Worm (Caenorhabditis elegans) whole organism, young adult: ENCODE data around the gene acp-1.

Source experiments
- C06A6.2 ChIP-seq: fragments of 200-800 bp; sonication (Bioruptor generic); conservative IDR thresholded peaks from 2 replicates; pipeline ENCODE4 v1.3.6; 2022; ENCODE audit warnings: missing genetic modification characterization, missing compliant biosample characterization
- C17E4.6 ChIP-seq: fragments of 200-800 bp; sonication (Bioruptor generic); IDR thresholded peaks from 2 replicates; pipeline ENCODE4 v1.3.6; 2022; ENCODE audit warnings: missing genetic modification reagents, missing genetic modification characterization, missing compliant biosample characterization
- F10E7.11 ChIP-seq: sonication (generic microtip); optimal IDR thresholded peaks from 2 replicates; lab custom pipeline; 2017; ENCODE audit warnings: mild to moderate bottlenecking, missing genetic modification characterization, moderate library complexity, missing compliant biosample characterization
- F33H1.4 ChIP-seq: fragments of 200-800 bp; sonication (Bioruptor generic); IDR thresholded peaks from 2 replicates; pipeline ENCODE4 v1.3.6; 2022; ENCODE audit warnings: missing genetic modification reagents, missing genetic modification characterization, missing compliant biosample characterization
- T07F8.4 ChIP-seq: sonication (generic microtip); optimal IDR thresholded peaks from 2 replicates; lab custom pipeline; 2016; ENCODE audit warnings: mild to moderate bottlenecking, missing genetic modification characterization, moderate library complexity, missing compliant biosample characterization
- Y53F4B.3 ChIP-seq: fragments of 200-800 bp; sonication (Bioruptor generic); IDR thresholded peaks from 2 replicates; pipeline ENCODE4 v1.3.6; 2022; ENCODE audit warnings: missing genetic modification reagents, missing genetic modification characterization, missing compliant biosample characterization
- Y53G8AR.9 ChIP-seq: fragments of 200-800 bp; sonication (Bioruptor generic); conservative IDR thresholded peaks from 2 replicates; pipeline ENCODE4 v1.3.6; 2022; ENCODE audit warnings: missing genetic modification reagents, missing genetic modification characterization, missing compliant biosample characterization
- Y56A3A.18 ChIP-seq: fragments of 200-800 bp; sonication (Bioruptor generic); IDR thresholded peaks from 2 replicates; pipeline ENCODE4 v1.3.6; 2022; ENCODE audit warnings: missing genetic modification reagents, missing genetic modification characterization, missing compliant biosample characterization
- Y95B8A.8 ChIP-seq: fragments of 200-800 bp; sonication (Bioruptor generic); IDR thresholded peaks from 2 replicates; pipeline ENCODE4 v1.3.6; 2022; ENCODE audit warnings: missing genetic modification reagents, missing genetic modification characterization, missing compliant biosample characterization
- aptf-3 ChIP-seq: fragments of 200-800 bp; sonication (Bioruptor generic); IDR thresholded peaks from 2 replicates; pipeline ENCODE4 v1.3.6; 2022; ENCODE audit warnings: missing genetic modification characterization, missing compliant biosample characterization
- athp-1 ChIP-seq: sonication (generic microtip); optimal IDR thresholded peaks from 2 replicates; lab custom pipeline; 2017; ENCODE audit warnings: mild to moderate bottlenecking, missing genetic modification characterization, missing compliant biosample characterization
- attf-3 ChIP-seq: fragments of 200-800 bp; sonication (Bioruptor generic); conservative IDR thresholded peaks from 2 replicates; pipeline ENCODE4 v1.3.6; 2022; ENCODE audit warnings: missing genetic modification reagents, missing genetic modification characterization, missing compliant biosample characterization
- ccch-3 ChIP-seq: fragments of 200-800 bp; sonication (Bioruptor generic); optimal IDR thresholded peaks from 2 replicates; lab custom pipeline; 2018; ENCODE audit warnings: mild to moderate bottlenecking, missing genetic modification characterization, missing compliant biosample characterization
- cebp-1 ChIP-seq, 2 experiments: fragments of 200-800 bp in 1 of 2; sonication (Bioruptor generic) in 1 of 2; sonication (generic microtip) in 1 of 2; IDR thresholded peaks in 1 of 2; optimal IDR thresholded peaks in 1 of 2; 2 replicates each; pipeline versions ENCODE4 v1.3.6 to Lab custom; 2017 to 2022; ENCODE audit warnings: missing compliant biosample characterization in 2 of 2, missing genetic modification characterization in 2 of 2, mild to moderate bottlenecking in 1 of 2, missing genetic modification reagents in 1 of 2, moderate library complexity in 1 of 2
- cebp-2 ChIP-seq: fragments of 200-800 bp; sonication (Bioruptor generic); IDR thresholded peaks from 2 replicates; pipeline ENCODE4 v1.3.6; 2022; ENCODE audit warnings: missing genetic modification characterization, missing compliant biosample characterization
- ceh-100 ChIP-seq: fragments of 200-800 bp; sonication (Bioruptor generic); IDR thresholded peaks from 2 replicates; pipeline ENCODE4 v1.3.6; 2022; ENCODE audit warnings: missing genetic modification reagents, missing genetic modification characterization, missing compliant biosample characterization
- chd-7 ChIP-seq: sonication (generic microtip); optimal IDR thresholded peaks from 2 replicates; lab custom pipeline; 2016; ENCODE audit warnings: mild to moderate bottlenecking, missing genetic modification characterization, moderate library complexity, missing compliant biosample characterization
- dpff-1 ChIP-seq: sonication (generic microtip); optimal IDR thresholded peaks from 2 replicates; lab custom pipeline; 2017; ENCODE audit warnings: mild to moderate bottlenecking, missing genetic modification characterization, missing compliant biosample characterization
- egl-44 ChIP-seq: fragments of 200-800 bp; sonication (Bioruptor generic); IDR thresholded peaks from 2 replicates; pipeline ENCODE4 v1.3.6; 2022; ENCODE audit warnings: missing genetic modification reagents, missing genetic modification characterization, missing compliant biosample characterization
- ekl-4 ChIP-seq: fragments of 200-800 bp; sonication (Bioruptor generic); IDR thresholded peaks from 2 replicates; pipeline ENCODE4 v1.3.6; 2022; ENCODE audit warnings: missing genetic modification reagents, missing genetic modification characterization, missing compliant biosample characterization
- hlh-12 ChIP-seq: sonication (generic microtip); optimal IDR thresholded peaks from 2 replicates; lab custom pipeline; 2016; ENCODE audit warnings: missing genetic modification characterization, missing compliant biosample characterization
- let-526 ChIP-seq: fragments of 200-800 bp; sonication (Bioruptor generic); IDR thresholded peaks from 2 replicates; pipeline ENCODE4 v1.3.6; 2022; ENCODE audit warnings: missing genetic modification reagents, missing genetic modification characterization, missing compliant biosample characterization
- lin-26 ChIP-seq: fragments of 200-800 bp; sonication (Bioruptor generic); IDR thresholded peaks from 2 replicates; pipeline ENCODE4 v1.3.6; 2022; ENCODE audit warnings: missing genetic modification reagents, missing genetic modification characterization, missing compliant biosample characterization
- madf-3 ChIP-seq: fragments of 200-800 bp; sonication (Bioruptor generic); IDR thresholded peaks from 2 replicates; pipeline ENCODE4 v1.3.6; 2022; ENCODE audit warnings: missing genetic modification reagents, missing genetic modification characterization, missing compliant biosample characterization
- mcd-1 ChIP-seq: fragments of 200-800 bp; sonication (Bioruptor generic); IDR thresholded peaks from 2 replicates; pipeline ENCODE4 v1.3.6; 2022; ENCODE audit warnings: missing genetic modification reagents, missing genetic modification characterization, missing compliant biosample characterization
- mxl-1 ChIP-seq: sonication (generic microtip); optimal IDR thresholded peaks from 2 replicates; lab custom pipeline; 2016; ENCODE audit warnings: missing genetic modification characterization, missing compliant biosample characterization
- nhr-27 ChIP-seq: fragments of 200-800 bp; sonication (Bioruptor generic); optimal IDR thresholded peaks from 2 replicates; lab custom pipeline; 2018; ENCODE audit warnings: mild to moderate bottlenecking, missing genetic modification characterization, moderate library complexity, missing compliant biosample characterization
- pbrm-1 ChIP-seq: fragments of 200-800 bp; sonication (Bioruptor generic); IDR thresholded peaks from 2 replicates; pipeline ENCODE4 v1.3.6; 2022; ENCODE audit warnings: missing genetic modification reagents, missing genetic modification characterization, missing compliant biosample characterization
- rec-8 ChIP-seq, 2 experiments: sonication (generic microtip); optimal IDR thresholded peaks; 2 replicates each; lab custom pipeline; 2016; ENCODE audit warnings: mild to moderate bottlenecking in 2 of 2, missing genetic modification characterization in 2 of 2, missing genetic modification reagents in 2 of 2, missing genotype in 2 of 2, missing biosample characterization in 1 of 2, missing compliant biosample characterization in 1 of 2, moderate library complexity in 1 of 2
- sdz-38 ChIP-seq: sonication (generic microtip); optimal IDR thresholded peaks from 2 replicates; lab custom pipeline; 2016; ENCODE audit warnings: missing genotype, missing genetic modification characterization, missing compliant biosample characterization
- snpc-3.4 ChIP-seq: sonication (generic microtip); optimal IDR thresholded peaks from 2 replicates; lab custom pipeline; 2017; ENCODE audit warnings: missing genetic modification characterization, mild to moderate bottlenecking, missing compliant biosample characterization, antibody characterized with exemption, moderate library complexity, missing genotype, missing genetic modification reagents
- tlf-1 ChIP-seq: fragments of 200-800 bp; sonication (Bioruptor generic); optimal IDR thresholded peaks from 2 replicates; lab custom pipeline; 2018; ENCODE audit warnings: mild to moderate bottlenecking, missing genetic modification characterization, missing compliant biosample characterization
- unc-130 ChIP-seq: sonication (generic microtip); optimal IDR thresholded peaks from 2 replicates; lab custom pipeline; 2016; ENCODE audit warnings: missing genetic modification reagents, missing genetic modification characterization, missing compliant biosample characterization
- unc-62 ChIP-seq: fragments of 150-350 bp; optimal IDR thresholded peaks from 2 replicates; lab custom pipeline; 2014; ENCODE audit warnings: missing biosample characterization, missing genetic modification reagents, missing genetic modification characterization
- xnd-1 ChIP-seq: sonication (generic microtip); optimal IDR thresholded peaks from 2 replicates; lab custom pipeline; 2016; ENCODE audit warnings: missing genotype, missing genetic modification reagents, missing genetic modification characterization, missing compliant biosample characterization
- zfh-2 ChIP-seq: fragments of 200-800 bp; sonication (Bioruptor generic); conservative IDR thresholded peaks from 2 replicates; pipeline ENCODE4 v1.3.6; 2022; ENCODE audit warnings: missing genetic modification reagents, missing genetic modification characterization, missing compliant biosample characterization
- ztf-22 ChIP-seq: fragments of 200-800 bp; sonication (Bioruptor generic); optimal IDR thresholded peaks from 2 replicates; lab custom pipeline; 2018; ENCODE audit warnings: mild to moderate bottlenecking, missing genetic modification characterization, moderate library complexity, missing compliant biosample characterization
- ztf-28 ChIP-seq: fragments of 200-800 bp; sonication (Bioruptor generic); IDR thresholded peaks from 2 replicates; pipeline ENCODE4 v1.3.6; 2022; ENCODE audit warnings: missing genetic modification reagents, missing genetic modification characterization, missing compliant biosample characterization

The acp-1 gene

DNA sequence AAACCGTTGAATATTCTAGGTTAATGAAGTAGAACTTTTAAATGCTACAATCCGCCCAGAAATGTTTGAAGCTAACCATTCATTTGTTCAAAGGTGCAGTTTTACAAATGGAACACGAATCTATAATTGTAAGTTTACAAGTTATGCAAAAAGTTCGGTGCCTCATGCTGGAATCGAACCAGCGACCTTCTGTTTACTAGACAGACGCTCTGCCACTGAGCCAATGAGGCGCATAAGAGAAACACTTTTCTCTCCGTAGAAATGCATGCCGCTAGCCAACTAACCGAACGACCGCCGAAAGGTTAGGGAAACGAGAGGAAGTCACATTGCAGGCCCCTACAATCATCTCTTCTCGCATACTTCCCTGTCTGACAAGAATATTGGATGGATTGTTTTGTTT lies 14.0 kb downstream of the acp-1 start (continued):
- TF ChIP-seq rec-8 (tag; optimal IDR thresholded peaks at IDR 0.05; lab: Kevin White, UChicago) (peak; percentile 62 to 75), zfh-2 (GFP tag; lab: Robert Waterston, UW) (no peak; the same call in 1 of the 2 replicates), mcd-1 (GFP tag; lab: Robert Waterston, UW) (peak; percentile 60; the same call in 1 of the 2 replicates), pbrm-1 (GFP tag; lab: Robert Waterston, UW) (peak; percentile 80), chd-7 (peak; percentile 78), snpc-3.4 (tag; lab: Kevin White, UChicago) (peak; percentile 86), Y56A3A.18 (GFP tag; lab: Robert Waterston, UW) (peak; percentile 72; the same call in 1 of the 2 replicates), tlf-1 (GFP tag; lab: Kevin White, UChicago) (peak; percentile 5), sdz-38 (tag; lab: Kevin White, UChicago) (no peak), attf-3 (GFP tag; lab: Robert Waterston, UW) (no peak; the same call in 1 of the 2 replicates), dpff-1 (tag; lab: Kevin White, UChicago) (no peak), unc-62 (GFP tag; lab: Kevin White, UChicago) (no peak), cebp-2 (GFP tag; lab: Robert Waterston, UW) (0 out of 2 replicates have a peak, but pooled peaks have one; percentile 76), C17E4.6 (no peak), nhr-27 (tag; lab: Kevin White, UChicago) (peak; percentile 48), cebp-1 (GFP tag; IDR thresholded peaks at IDR 0.05; lab: Robert Waterston, UW) (0 out of 2 replicates have a peak, but pooled peaks have one; percentile 30), cebp-1 (tag; optimal IDR thresholded peaks at IDR 0.05; lab: Kevin White, UChicago) (peak; percentile 74), madf-3 (GFP tag; lab: Robert Waterston, UW) (peak; percentile 77; the same call in 1 of the 2 replicates), ceh-100 (GFP tag; lab: Robert Waterston, UW) (peak; percentile 44), unc-130 (GFP tag; lab: Kevin White, UChicago) (peak; percentile 54), aptf-3 (GFP tag; lab: Robert Waterston, UW) (peak; percentile 48; the same call in 1 of the 2 replicates), xnd-1 (tag; lab: Kevin White, UChicago) (no peak), T07F8.4 (tag; lab: Kevin White, UChicago) (peak; percentile 75), mxl-1 (peak; percentile 44), hlh-12 (tag; lab: Kevin White, UChicago) (peak; percentile 7), ztf-22 (GFP tag; lab: Kevin White, UChicago) (peak; percentile 38), let-526 (no peak), ekl-4 (GFP tag; lab: Robert Waterston, UW) (peak; percentile 79), C06A6.2 (GFP tag; lab: Robert Waterston, UW) (0 out of 2 replicates have a peak, but pooled peaks have one; percentile 33), egl-44 (GFP tag; lab: Robert Waterston, UW) (peak; percentile 75), ztf-28 (peak; percentile 28; the same call in 1 of the 2 replicates), F10E7.11 (tag; lab: Kevin White, UChicago) (no peak), lin-26 (peak; percentile 93), Y53F4B.3 (GFP tag; lab: Robert Waterston, UW) (no peak), Y95B8A.8 (GFP tag; lab: Robert Waterston, UW) (peak; percentile 73), athp-1 (peak; percentile 55), Y53G8AR.9 (GFP tag; lab: Robert Waterston, UW) (peak; percentile 39; the same call in 1 of the 2 replicates), F33H1.4 (GFP tag; lab: Robert Waterston, UW) (no peak), ccch-3 (GFP tag; lab: Kevin White, UChicago) (no peak)
